Worm (Caenorhabditis elegans): Measurements from ENCODE around the gene Y54E2A.8.

Y54E2A.8 gene

DNA sequence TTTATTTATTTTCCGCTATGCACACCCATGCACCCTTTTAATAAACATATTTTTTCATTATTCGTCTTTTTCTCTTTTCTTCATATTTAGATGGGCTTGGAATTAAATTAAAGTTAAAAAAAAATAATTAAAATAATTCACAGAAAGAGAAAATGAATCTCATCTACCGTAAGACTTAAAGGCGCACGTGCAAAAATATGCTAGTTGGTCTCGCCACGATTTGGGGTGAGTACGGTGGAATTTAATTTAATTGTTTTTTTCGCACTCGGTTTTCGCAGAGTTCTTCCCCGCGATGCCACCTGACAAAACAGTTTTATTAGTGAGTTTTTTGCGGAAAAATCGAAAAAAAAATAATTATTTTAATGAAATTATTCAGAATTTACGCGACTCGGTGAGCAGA, at the start of gene Y54E2A.8:
Gene Y54E2A.8, plus strand, starts transcription at position 254 of the 400 bp plus-strand sequence.
- TF ChIP-seq unc-98 (GFP tag; IDR thresholded peaks at IDR 0.05) (no peak), lir-3 (tag; optimal IDR thresholded peaks at IDR 0.05; ENCODE audit: poor library complexity) (no peak), ceh-8 (GFP tag; optimal IDR thresholded peaks at IDR 0.05) (no peak), zag-1 (tag; optimal IDR thresholded peaks at IDR 0.05) (no peak), fkh-4 (tag; optimal IDR thresholded peaks at IDR 0.05; ENCODE audit: borderline replicate concordance) (no peak), efl-1 (optimal IDR thresholded peaks at IDR 0.05) (no peak), efl-1 (GFP tag; optimal IDR thresholded peaks at IDR 0.05 in 1 of 2) (no peak), nhr-19 (GFP tag; conservative IDR thresholded peaks at IDR 0.05) (no peak), alr-1 (tag; optimal IDR thresholded peaks at IDR 0.05; ENCODE audit: borderline replicate concordance) (no peak), elt-3 (tag; optimal IDR thresholded peaks at IDR 0.05) (no peak), hlh-4 (tag; optimal IDR thresholded peaks at IDR 0.05) (no peak), ets-5 (GFP tag; IDR thresholded peaks at IDR 0.05) (no peak), nhr-85 (tag) (no peak), aly-2 (tag; optimal IDR thresholded peaks at IDR 0.05) (no peak), nhr-20 (tag; optimal IDR thresholded peaks at IDR 0.05) (no peak), snu-23 (GFP tag; optimal IDR thresholded peaks at IDR 0.05) (no peak)

DNA sequence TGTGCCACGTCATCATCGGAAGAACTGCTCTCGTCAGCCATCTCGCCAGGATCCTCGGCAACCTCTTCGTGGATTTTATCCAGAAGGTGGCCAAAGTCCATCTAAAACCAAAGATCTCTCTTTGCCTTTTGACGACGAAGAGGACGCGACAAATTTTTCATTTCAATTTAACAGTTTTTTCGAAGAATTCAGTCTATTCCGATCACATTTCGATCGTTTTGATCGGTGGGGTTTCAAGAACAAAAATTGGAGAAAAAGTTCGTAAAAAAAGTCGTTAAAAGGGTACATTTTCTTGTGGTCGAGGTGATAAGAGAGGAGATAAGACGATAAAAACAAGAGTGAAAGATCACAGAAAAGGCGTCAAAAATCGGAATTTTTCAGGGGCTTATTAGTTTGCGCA, 44.7 kb upstream of the Y54E2A.8 start, which contains the start of gene glna-1:
Gene glna-1, minus strand, starts transcription at position 101 of the 400 bp plus-strand sequence.
- TF ChIP-seq pax-3 (tag; optimal IDR thresholded peaks at IDR 0.05) = no peak
- peak; percentile 2 for TF ChIP-seq nhr-47 (tag; optimal IDR thresholded peaks at IDR 0.05)
- TF ChIP-seq elt-3 (tag; optimal IDR thresholded peaks at IDR 0.05) = peak in 1 of 6 experiments; percentile 30
- peak; percentile 41 for TF ChIP-seq blmp-1 (tag; optimal IDR thresholded peaks at IDR 0.05)
- no peak for TF ChIP-seq irx-1 (tag; optimal IDR thresholded peaks at IDR 0.05)

DNA sequence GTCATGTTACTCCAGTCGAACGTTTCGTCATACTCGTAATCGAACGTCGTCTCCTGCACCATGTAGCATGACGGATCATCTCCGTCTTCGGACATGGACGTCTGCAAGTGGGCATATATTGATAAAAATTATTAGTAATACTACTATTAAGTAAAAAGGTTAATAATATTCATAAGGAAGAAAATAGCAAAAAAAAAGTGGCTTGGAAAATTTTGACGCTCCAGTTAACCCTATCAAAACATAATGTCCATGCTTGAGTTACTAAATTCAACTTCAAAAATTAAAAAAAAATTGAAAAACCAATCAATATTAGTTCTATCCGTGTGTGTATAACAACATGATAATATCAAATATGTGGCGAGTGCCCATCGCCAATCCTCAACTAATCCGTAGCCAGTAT, 39.0 kb upstream of the Y54E2A.8 start, which contains the start of gene npr-34:
Gene npr-34, minus strand, starts transcription at position 101 of the 400 bp plus-strand sequence.
- TF ChIP-seq ztf-11 (tag; optimal IDR thresholded peaks at IDR 0.05) = no peak
- no peak for TF ChIP-seq ces-1 (GFP tag; optimal IDR thresholded peaks at IDR 0.05)
- TF ChIP-seq fkh-8 (tag; optimal IDR thresholded peaks at IDR 0.05) = no peak
- TF ChIP-seq dpl-1 (GFP tag; optimal IDR thresholded peaks at IDR 0.05) = no peak
- no peak for TF ChIP-seq vab-15 (tag; optimal IDR thresholded peaks at IDR 0.05)
- no peak for TF ChIP-seq sup-37 (GFP tag; optimal IDR thresholded peaks at IDR 0.05)
- TF ChIP-seq ceh-63 (GFP tag; optimal IDR thresholded peaks at IDR 0.05) = no peak
- TF ChIP-seq mdl-1 (tag; optimal IDR thresholded peaks at IDR 0.05) = no peak
- no peak for TF ChIP-seq lsy-2 (tag; optimal IDR thresholded peaks at IDR 0.05)
- TF ChIP-seq blmp-1 (tag; optimal IDR thresholded peaks at IDR 0.05) = no peak
- TF ChIP-seq nhr-84 (tag; optimal IDR thresholded peaks at IDR 0.05) = no peak

DNA sequence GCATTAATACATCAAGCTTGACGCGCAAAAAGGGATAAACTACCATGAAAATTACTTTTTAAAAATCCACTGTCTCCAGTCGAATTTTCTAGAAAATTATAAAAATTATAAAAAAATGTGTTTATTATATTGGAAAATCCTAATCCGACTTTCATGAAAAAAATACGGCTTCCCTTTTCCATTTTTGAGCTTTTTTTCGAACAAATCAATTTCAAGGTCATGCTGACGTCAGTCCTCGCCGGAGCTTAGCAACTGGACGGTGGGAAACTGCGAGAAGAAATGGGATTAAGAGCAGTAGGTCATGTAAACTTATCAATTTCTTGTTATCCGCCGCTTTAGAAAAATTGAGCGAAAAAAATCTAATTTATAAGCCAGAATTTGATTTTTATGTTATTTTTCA, 33.0 kb upstream of the Y54E2A.8 start:
- TF ChIP-seq fkh-8 (tag; optimal IDR thresholded peaks at IDR 0.05) = peak; percentile 38
- TF ChIP-seq elt-2 (tag; optimal IDR thresholded peaks at IDR 0.05) = no peak
- TF ChIP-seq pax-3 (tag; optimal IDR thresholded peaks at IDR 0.05) = peak; percentile 58
- peak; percentile 28 for TF ChIP-seq nhr-47 (tag; optimal IDR thresholded peaks at IDR 0.05)
- no peak for TF ChIP-seq dpl-1 (GFP tag; optimal IDR thresholded peaks at IDR 0.05)
- TF ChIP-seq efl-1 (optimal IDR thresholded peaks at IDR 0.05) = no peak
- TF ChIP-seq efl-1 (GFP tag; optimal IDR thresholded peaks at IDR 0.05 in 1 of 2) = peak in 1 of 2 experiments; percentile 31
- peak; percentile 64 for TF ChIP-seq dsc-1 (tag; optimal IDR thresholded peaks at IDR 0.05)
- TF ChIP-seq pag-3 (tag; optimal IDR thresholded peaks at IDR 0.05; ENCODE audit: borderline replicate concordance, insufficient read depth) = no peak
- TF ChIP-seq nhr-85 (tag) = no peak
- TF ChIP-seq ztf-4 (tag; optimal IDR thresholded peaks at IDR 0.05) = no peak
- TF ChIP-seq isw-1 (GFP tag; IDR thresholded peaks at IDR 0.05) = no peak
- TF ChIP-seq irx-1 (tag; optimal IDR thresholded peaks at IDR 0.05) = no peak

Data from whole organism, L1 larva.